Fruit fly (Drosophila melanogaster) whole organism, embryonic: Measurements from ENCODE around the gene CG31807.
A peak's percentile ranks its signal among the peaks of the same experiment; 100 is the strongest.

Source experiments
- CG11696 ChIP-seq: fragments of 200-800 bp; sonication (Bioruptor generic); IDR thresholded peaks from 2 replicates; pipeline ENCODE4 v1.3.6; 2022; ENCODE audit warnings: missing biosample characterization, missing genetic modification characterization
- CG12299 ChIP-seq: fragments of 200-800 bp; sonication (Bioruptor generic); optimal IDR thresholded peaks from 2 replicates; lab custom pipeline; 2018; ENCODE audit warnings: missing biosample characterization, mild to moderate bottlenecking, missing genetic modification characterization
- CG13775 ChIP-seq: fragments of 200-800 bp; sonication (Bioruptor generic); optimal IDR thresholded peaks from 3 replicates; lab custom pipeline; 2017; ENCODE audit warnings: missing biosample characterization, mild to moderate bottlenecking, missing genetic modification characterization
- CG15011 ChIP-seq: fragments of 200-800 bp; sonication (Bioruptor generic); optimal IDR thresholded peaks from 3 replicates; lab custom pipeline; 2018; ENCODE audit warnings: missing biosample characterization, mild to moderate bottlenecking, missing genetic modification characterization
- CG16863 ChIP-seq: fragments of 200-800 bp; sonication (Bioruptor generic); optimal IDR thresholded peaks from 3 replicates; lab custom pipeline; 2016; ENCODE audit warnings: missing biosample characterization, missing genetic modification characterization
- CG17912 ChIP-seq: fragments of 200-800 bp; sonication (Bioruptor generic); optimal IDR thresholded peaks from 2 replicates; lab custom pipeline; 2018; ENCODE audit warnings: missing biosample characterization, mild to moderate bottlenecking, missing genetic modification characterization
- CG1832 ChIP-seq: fragments of 200-800 bp; sonication (Bioruptor generic); optimal IDR thresholded peaks from 2 replicates; lab custom pipeline; 2017; ENCODE audit warnings: missing biosample characterization, mild to moderate bottlenecking, missing genetic modification characterization, inconsistent platforms
- CG18619 ChIP-seq: fragments of 200-800 bp; sonication (Bioruptor generic); optimal IDR thresholded peaks from 3 replicates; lab custom pipeline; 2017; ENCODE audit warnings: missing biosample characterization, mild to moderate bottlenecking, missing genetic modification characterization
- CG30403 ChIP-seq: fragments of 200-800 bp; sonication (Bioruptor generic); optimal IDR thresholded peaks from 3 replicates; lab custom pipeline; 2016; ENCODE audit warnings: missing biosample characterization, missing genetic modification characterization
- CG34422 ChIP-seq: fragments of 200-800 bp; sonication (Bioruptor generic); IDR thresholded peaks from 3 replicates; pipeline ENCODE4 v1.3.6; 2022; ENCODE audit warnings: missing biosample characterization, missing genetic modification characterization
- CG3838 ChIP-seq: fragments of 200-800 bp; sonication (Bioruptor generic); optimal IDR thresholded peaks from 3 replicates; lab custom pipeline; 2016; ENCODE audit warnings: missing biosample characterization, missing genetic modification characterization
- CG4282 ChIP-seq: fragments of 200-800 bp; sonication (Bioruptor generic); optimal IDR thresholded peaks from 2 replicates; lab custom pipeline; 2016; ENCODE audit warnings: missing biosample characterization, missing genetic modification characterization
- CG5953 ChIP-seq: fragments of 200-800 bp; sonication (Bioruptor generic); IDR thresholded peaks from 2 replicates; pipeline ENCODE4 v1.3.6; 2022; ENCODE audit warnings: missing biosample characterization, missing genetic modification characterization
- CG8089 ChIP-seq: fragments of 200-800 bp; sonication (Bioruptor generic); optimal IDR thresholded peaks from 3 replicates; lab custom pipeline; 2016; ENCODE audit warnings: missing biosample characterization, missing genetic modification characterization
- CG8290 ChIP-seq, 3 experiments: fragments of 200-800 bp; sonication (Bioruptor generic); optimal IDR thresholded peaks; 2 replicates each; lab custom pipeline; 2016 to 2019; ENCODE audit warnings: missing biosample characterization in 3 of 3, missing genetic modification characterization in 3 of 3, mild to moderate bottlenecking in 2 of 3, moderate library complexity in 1 of 3
- CG8359 ChIP-seq: fragments of 200-800 bp; sonication (Bioruptor generic); optimal IDR thresholded peaks from 2 replicates; lab custom pipeline; 2017; ENCODE audit warnings: missing biosample characterization, mild to moderate bottlenecking, missing genetic modification characterization, borderline replicate concordance
- CG8388 ChIP-seq: fragments of 200-800 bp; sonication (Bioruptor generic); optimal IDR thresholded peaks from 2 replicates; lab custom pipeline; 2019; ENCODE audit warnings: missing biosample characterization, mild to moderate bottlenecking, missing genetic modification characterization, moderate library complexity
- CG8765 ChIP-seq: fragments of 200-800 bp; sonication (Bioruptor generic); IDR thresholded peaks from 2 replicates; pipeline ENCODE4 v1.3.6; 2022; ENCODE audit warnings: missing biosample characterization, missing genetic modification characterization
- CG9215 ChIP-seq: fragments of 200-800 bp; sonication (Bioruptor generic); IDR thresholded peaks from 2 replicates; pipeline ENCODE4 v1.3.6; 2022; ENCODE audit warnings: missing biosample characterization, missing genetic modification characterization
- Chrac-16 ChIP-seq: fragments of 200-800 bp; sonication (Bioruptor generic); optimal IDR thresholded peaks from 3 replicates; lab custom pipeline; 2016; ENCODE audit warnings: missing biosample characterization, missing genetic modification characterization
- CkIIα-i1 ChIP-seq: fragments of 200-800 bp; sonication (Bioruptor generic); IDR thresholded peaks from 2 replicates; pipeline ENCODE4 v1.3.6; 2022; ENCODE audit warnings: missing biosample characterization, missing genetic modification characterization
- D19A ChIP-seq: fragments of 200-800 bp; optimal IDR thresholded peaks from 3 replicates; lab custom pipeline; 2019; ENCODE audit warnings: missing biosample characterization, mild to moderate bottlenecking, missing genetic modification characterization, moderate library complexity
- HHEX ChIP-seq: fragments of 200-800 bp; sonication (Bioruptor generic); optimal IDR thresholded peaks from 3 replicates; lab custom pipeline; 2017; ENCODE audit warnings: missing biosample characterization, mild to moderate bottlenecking, missing genetic modification characterization, missing genetic modification reagents
- HmgD ChIP-seq: fragments of 200-800 bp; sonication (Bioruptor generic); optimal IDR thresholded peaks from 3 replicates; lab custom pipeline; 2016; ENCODE audit warnings: missing biosample characterization, missing genetic modification characterization
- Mad ChIP-seq: fragments of 200-800 bp; sonication (Bioruptor generic); optimal IDR thresholded peaks from 2 replicates; lab custom pipeline; 2016; ENCODE audit warnings: missing biosample characterization, missing genetic modification characterization
- Med ChIP-seq: fragments of 200-800 bp; sonication (Bioruptor generic); peaks from one replicate; lab custom pipeline; 2016; ENCODE audit warnings: missing biosample characterization, missing genetic modification characterization, mild to moderate bottlenecking, inconsistent platforms, moderate library complexity
- Mrtf ChIP-seq: fragments of 200-800 bp; sonication (Bioruptor generic); IDR thresholded peaks from 3 replicates; pipeline ENCODE4 v1.3.6; 2022; ENCODE audit warnings: missing biosample characterization, missing genetic modification characterization
- Nf-YA ChIP-seq: fragments of 200-800 bp; sonication (Bioruptor generic); IDR thresholded peaks from 2 replicates; pipeline ENCODE4 v1.3.6; 2022; ENCODE audit warnings: missing biosample characterization, missing genetic modification characterization
- Ravus ChIP-seq: fragments of 200-800 bp; sonication (Bioruptor generic); IDR thresholded peaks from 2 replicates; pipeline ENCODE4 v1.3.6; 2022; ENCODE audit warnings: missing biosample characterization, missing genetic modification characterization
- ab ChIP-seq: fragments of 200-800 bp; sonication (Bioruptor generic); optimal IDR thresholded peaks from 2 replicates; lab custom pipeline; 2016; ENCODE audit warnings: missing biosample characterization, missing genetic modification characterization
- al ChIP-seq: fragments of 200-800 bp; sonication (Bioruptor generic); IDR thresholded peaks from 2 replicates; pipeline ENCODE4 v1.3.6; 2022; ENCODE audit warnings: missing biosample characterization, missing genetic modification characterization
- ase ChIP-seq: fragments of 200-800 bp; sonication (Bioruptor generic); IDR thresholded peaks from 3 replicates; pipeline ENCODE4 v1.3.6; 2022; ENCODE audit warnings: missing biosample characterization, missing genetic modification characterization
- ato ChIP-seq: fragments of 200-800 bp; sonication (Bioruptor generic); IDR thresholded peaks from 2 replicates; pipeline ENCODE4 v1.3.6; 2022; ENCODE audit warnings: missing biosample characterization, missing genetic modification characterization; ENCODE audit not compliant: partially characterized antibody
- bab2 ChIP-seq: fragments of 200-800 bp; sonication (Bioruptor generic); optimal IDR thresholded peaks from 2 replicates; lab custom pipeline; 2016; ENCODE audit warnings: missing biosample characterization, missing genetic modification characterization
- chif ChIP-seq, 2 experiments: fragments of 200-800 bp; sonication (Bioruptor generic); optimal IDR thresholded peaks; 3 replicates each; lab custom pipeline; 2016; ENCODE audit warnings: missing biosample characterization in 2 of 2, missing genetic modification characterization in 2 of 2
- dmrt99B ChIP-seq: fragments of 200-800 bp; sonication (Bioruptor generic); optimal IDR thresholded peaks from 2 replicates; lab custom pipeline; 2018; ENCODE audit warnings: missing biosample characterization, mild to moderate bottlenecking, missing genetic modification characterization, moderate library complexity
- gcm ChIP-seq: fragments of 200-800 bp; sonication (Bioruptor generic); optimal IDR thresholded peaks from 2 replicates; lab custom pipeline; 2019; ENCODE audit warnings: missing biosample characterization, mild to moderate bottlenecking, missing genetic modification characterization, moderate library complexity
- gsb-n ChIP-seq: fragments of 200-800 bp; sonication (Bioruptor generic); optimal IDR thresholded peaks from 3 replicates; lab custom pipeline; 2018; ENCODE audit warnings: missing biosample characterization, mild to moderate bottlenecking, missing genetic modification characterization
- hkb ChIP-seq, 2 experiments: fragments of 200-800 bp in 1 of 2; fragments of >200 bp in 1 of 2; sonication (Bioruptor generic) in 1 of 2; IDR thresholded peaks in 1 of 2; optimal IDR thresholded peaks in 1 of 2; 2 replicates each; pipeline versions ENCODE4 v1.3.6 to Lab custom; 2017 to 2022; ENCODE audit warnings: missing biosample characterization in 1 of 2, missing genetic modification characterization in 1 of 2
- inv ChIP-seq: fragments of 200-800 bp; sonication (Bioruptor generic); IDR thresholded peaks from 2 replicates; pipeline ENCODE4 v1.3.6; 2022; ENCODE audit warnings: missing biosample characterization, missing genetic modification characterization; ENCODE audit not compliant: partially characterized antibody
- jigr1 ChIP-seq: fragments of 200-800 bp; sonication (Bioruptor generic); IDR thresholded peaks from 3 replicates; pipeline ENCODE4 v1.3.6; 2022; ENCODE audit warnings: missing biosample characterization, missing genetic modification characterization
- lbe ChIP-seq: fragments of 200-800 bp; sonication (Bioruptor generic); optimal IDR thresholded peaks from 2 replicates; lab custom pipeline; 2016; ENCODE audit warnings: missing biosample characterization, mild to moderate bottlenecking, missing genetic modification characterization
- pfk ChIP-seq: fragments of 200-800 bp; sonication (Bioruptor generic); optimal IDR thresholded peaks from 2 replicates; lab custom pipeline; 2018; ENCODE audit warnings: missing biosample characterization, mild to moderate bottlenecking, missing genetic modification characterization, moderate library complexity
- phol ChIP-seq: fragments of 200-800 bp; sonication (Bioruptor generic); optimal IDR thresholded peaks from 3 replicates; lab custom pipeline; 2018; ENCODE audit warnings: missing biosample characterization, mild to moderate bottlenecking, missing genetic modification characterization, moderate library complexity
- sens ChIP-seq: fragments of 200-800 bp; sonication (Bioruptor generic); peaks from one replicate; lab custom pipeline; 2016; ENCODE audit warnings: missing biosample characterization, missing genetic modification characterization
- sisA ChIP-seq: fragments of 200-800 bp; sonication (Bioruptor generic); IDR thresholded peaks from 2 replicates; pipeline ENCODE4 v1.3.6; 2022; ENCODE audit warnings: missing biosample characterization, missing genetic modification characterization
- stc ChIP-seq: fragments of 200-800 bp; sonication (Bioruptor generic); IDR thresholded peaks from 2 replicates; pipeline ENCODE4 v1.3.6; 2022; ENCODE audit warnings: missing biosample characterization, missing genetic modification characterization
- tup ChIP-seq: fragments of 200-800 bp; sonication (Bioruptor generic); optimal IDR thresholded peaks from 2 replicates; lab custom pipeline; 2016; ENCODE audit warnings: missing biosample characterization, mild to moderate bottlenecking, missing genetic modification characterization, moderate library complexity
- twi ChIP-seq: fragments of 200-800 bp; optimal IDR thresholded peaks from 2 replicates; lab custom pipeline; 2019; ENCODE audit warnings: missing biosample characterization, mild to moderate bottlenecking, missing genetic modification characterization, moderate library complexity
- vfl ChIP-seq: fragments of 200-800 bp; sonication (Bioruptor generic); optimal IDR thresholded peaks from 2 replicates; lab custom pipeline; 2016; ENCODE audit warnings: missing biosample characterization, missing genetic modification characterization

CG31807 gene

DNA sequence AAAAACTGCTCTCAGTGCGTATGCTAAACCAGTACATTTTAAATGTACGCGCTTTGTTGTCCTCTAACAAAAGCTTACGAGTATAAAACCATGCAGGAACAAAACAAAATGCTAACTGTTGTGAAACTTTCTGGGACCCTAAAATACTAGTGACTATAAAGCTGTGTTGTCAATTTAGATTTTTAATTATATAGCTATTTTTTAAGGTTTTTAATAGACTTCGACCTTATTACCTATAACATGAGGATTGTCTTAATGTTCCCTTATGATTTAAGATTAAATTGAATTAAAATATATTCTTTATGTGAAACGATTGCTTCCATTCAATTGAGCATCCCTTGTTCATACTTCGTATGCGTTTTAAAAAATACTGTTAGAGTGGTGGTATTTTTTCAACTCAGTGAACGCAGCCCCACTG lies 27.1 kb downstream of the CG31807 start (continued):
- no peak for TF ChIP-seq CG1832 (GFP tag; lab: Kevin White, UChicago)
- peak; percentile 53 for TF ChIP-seq D19A (tag; lab: Kevin White, UChicago)
- TF ChIP-seq chif (GFP tag; optimal IDR thresholded peaks at IDR 0.05; lab: Kevin White, UChicago), result peak; percentile 12 to 50
- TF ChIP-seq sisA (GFP tag; lab: Robert Waterston, UW), result peak; percentile 81
- peak; percentile 57 for TF ChIP-seq CG8388 (GFP tag; lab: Kevin White, UChicago)
- peak; percentile 74 for TF ChIP-seq al (GFP tag; lab: Robert Waterston, UW)
- peak; percentile 14 for TF ChIP-seq Mad
- TF ChIP-seq CG30403 (GFP tag; lab: Kevin White, UChicago), result peak; percentile 76
- TF ChIP-seq CG17912, result no peak
- no peak for TF ChIP-seq tup (GFP tag; lab: Kevin White, UChicago)
- peak; percentile 86 for TF ChIP-seq Med
- TF ChIP-seq ato (GFP tag; lab: Robert Waterston, UW), result no peak
- TF ChIP-seq CG11696, result 0 out of 2 replicates have a peak, but pooled peaks have one; percentile 7
- peak; percentile 79; the same call in 1 of the 3 replicates for TF ChIP-seq jigr1 (GFP tag; lab: Robert Waterston, UW)
- TF ChIP-seq vfl (GFP tag; lab: Kevin White, UChicago), result peak; percentile 0
- no peak for TF ChIP-seq HHEX (GFP tag; lab: Kevin White, UChicago)
- peak; percentile 31 for TF ChIP-seq CG16863 (GFP tag; lab: Kevin White, UChicago)
- TF ChIP-seq hkb (optimal IDR thresholded peaks at IDR 0.05; lab: Kevin White, UChicago), result no peak
- TF ChIP-seq hkb (GFP tag; IDR thresholded peaks at IDR 0.05; lab: Robert Waterston, UW), result peak; percentile 76
- TF ChIP-seq Ravus (GFP tag; lab: Robert Waterston, UW), result peak; percentile 43
- TF ChIP-seq inv, result no peak
- TF ChIP-seq gsb-n (tag; lab: Kevin White, UChicago), result peak; percentile 60
- TF ChIP-seq ase (GFP tag; lab: Robert Waterston, UW), result peak; percentile 69; the same call in 2 of the 3 replicates
- TF ChIP-seq sens, result peak; percentile 89
- TF ChIP-seq Chrac-16 (GFP tag; lab: Kevin White, UChicago), result peak; percentile 65
- no peak for TF ChIP-seq ab (GFP tag; lab: Kevin White, UChicago)
- TF ChIP-seq HmgD (GFP tag; lab: Kevin White, UChicago), result peak; percentile 59
- TF ChIP-seq lbe (GFP tag; lab: Kevin White, UChicago), result peak; percentile 1
- no peak; the same call in 1 of the 2 replicates for TF ChIP-seq CG8765
- TF ChIP-seq CG12299 (tag; lab: Kevin White, UChicago), result peak; percentile 7
- peak; percentile 82 for TF ChIP-seq stc (GFP tag; lab: Robert Waterston, UW)
- no peak for TF ChIP-seq CkIIα-i1
- TF ChIP-seq Nf-YA (GFP tag; lab: Robert Waterston, UW), result no peak
- peak; percentile 39 for TF ChIP-seq bab2 (GFP tag; lab: Kevin White, UChicago)
- TF ChIP-seq CG5953 (GFP tag; lab: Robert Waterston, UW), result 0 out of 2 replicates have a peak, but pooled peaks have one; percentile 31
- TF ChIP-seq CG15011 (GFP tag; lab: Kevin White, UChicago), result no peak
- TF ChIP-seq CG3838 (GFP tag; lab: Kevin White, UChicago), result peak; percentile 30
- TF ChIP-seq CG9215 (GFP tag; lab: Robert Waterston, UW), result peak; percentile 64; the same call in 1 of the 2 replicates
- no peak for TF ChIP-seq dmrt99B
- peak; percentile 68; the same call in 2 of the 3 replicates for TF ChIP-seq CG34422 (GFP tag; lab: Robert Waterston, UW)
- peak; percentile 40 for TF ChIP-seq gcm
- peak; percentile 32 for TF ChIP-seq CG18619 (GFP tag; lab: Kevin White, UChicago)
- peak; percentile 68 for TF ChIP-seq CG13775
- TF ChIP-seq Mrtf (GFP tag; lab: Robert Waterston, UW), result 0 out of 3 replicates have a peak, but pooled peaks have one; percentile 44
- TF ChIP-seq twi, result peak; percentile 30
- no peak for TF ChIP-seq CG8359 (GFP tag; lab: Kevin White, UChicago)
- TF ChIP-seq CG4282, result no peak
- TF ChIP-seq CG8089 (GFP tag; lab: Kevin White, UChicago), result peak; percentile 3
- TF ChIP-seq pfk (GFP tag; lab: Kevin White, UChicago), result no peak
- no peak for TF ChIP-seq CG8290 (GFP tag; optimal IDR thresholded peaks at IDR 0.05; lab: Kevin White, UChicago)
- TF ChIP-seq CG8290 (tag; optimal IDR thresholded peaks at IDR 0.05; lab: Kevin White, UChicago), result no peak
- peak; percentile 82 for TF ChIP-seq phol (tag; lab: Kevin White, UChicago)
